Fruit fly (Drosophila melanogaster): ENCODE data around the gene CG14042.

Gene CG14042

DNA sequence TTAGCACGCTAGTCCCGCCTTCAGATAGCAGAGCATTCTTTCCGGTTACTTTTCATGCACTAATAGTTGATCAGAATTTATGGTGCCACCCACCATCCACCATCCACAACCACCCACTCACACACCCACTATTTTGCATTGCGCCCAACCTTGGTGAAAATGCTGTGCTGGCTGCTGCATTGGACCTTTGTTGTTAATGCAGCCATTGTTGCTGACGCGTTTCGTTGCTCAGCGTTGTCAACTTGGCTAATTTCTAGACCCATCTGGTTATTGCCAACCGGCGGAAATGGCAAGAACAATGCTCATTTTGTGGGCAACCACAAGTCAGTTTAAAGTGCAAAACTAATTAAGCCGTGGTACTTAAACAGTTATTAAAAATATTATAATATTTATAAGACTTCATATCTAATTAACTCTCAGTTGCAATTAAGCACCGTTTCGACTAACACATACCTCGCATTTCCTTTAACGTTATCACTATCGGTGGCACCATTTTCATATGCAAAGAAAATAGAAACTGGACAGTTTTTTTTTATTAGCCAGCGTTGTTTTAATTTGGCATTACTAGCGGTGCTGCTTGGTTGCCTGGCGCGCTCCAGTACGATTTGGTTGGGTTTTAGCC lies 51.3 kb downstream of the CG14042 start:
- no peak for TF ChIP-seq CTCF (optimal IDR thresholded peaks at IDR 0.05)
- no peak for TF ChIP-seq CG8478 (optimal IDR thresholded peaks at IDR 0.05)

DNA sequence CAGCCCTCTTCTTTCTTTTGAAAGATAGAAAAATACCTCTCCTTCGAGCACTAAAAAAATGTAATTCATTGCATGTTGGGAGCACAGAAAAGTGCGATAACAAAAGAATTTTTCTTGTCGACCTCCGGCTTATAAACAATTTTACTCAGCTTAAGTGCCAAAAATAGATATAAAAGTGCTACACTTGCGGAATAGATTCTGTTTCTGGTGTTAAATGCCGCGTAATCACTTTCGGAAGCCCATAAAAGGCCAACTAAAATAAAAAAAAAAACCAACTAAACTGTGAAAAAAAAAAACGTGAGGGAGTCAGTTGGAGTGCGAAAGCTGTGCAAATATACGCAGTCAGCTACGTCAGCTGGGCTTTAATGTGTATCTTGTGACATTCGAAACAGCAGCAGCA lies 52.1 kb downstream of the CG14042 start:
- TF ChIP-seq CTCF (optimal IDR thresholded peaks at IDR 0.05) (no peak), CG8478 (optimal IDR thresholded peaks at IDR 0.05) (no peak)

dm6 chr2L:5090352-5090751 lies 52.8 kb downstream of the CG14042 start:
- no peak for TF ChIP-seq CG8478 (optimal IDR thresholded peaks at IDR 0.05)
- TF ChIP-seq CTCF (optimal IDR thresholded peaks at IDR 0.05), result no peak

Data from S2 (cell line).